Worm (Caenorhabditis elegans) whole organism, L4 larva: ENCODE data around the gene trip-4.

Experiments
- F26F4.8 ChIP-seq: fragments of 200-800 bp; sonication (Bioruptor generic); conservative IDR thresholded peaks from 2 replicates; pipeline ENCODE4 v1.3.6; 2022; ENCODE audit warnings: missing genetic modification characterization, missing compliant biosample characterization
- F44E2.7 ChIP-seq: fragments of 200-800 bp; sonication (Bioruptor generic); IDR thresholded peaks from 2 replicates; pipeline ENCODE4 v2.1.2; 2022; ENCODE audit warnings: missing genetic modification characterization, missing compliant biosample characterization
- Y48G9A.11 ChIP-seq: fragments of 200-800 bp; sonication (Bioruptor generic); IDR thresholded peaks from 2 replicates; pipeline ENCODE4 v1.3.6; 2022; ENCODE audit warnings: missing genetic modification reagents, missing genetic modification characterization, missing compliant biosample characterization
- Y5F2A.4 ChIP-seq: fragments of 200-800 bp; sonication (Bioruptor generic); optimal IDR thresholded peaks from 2 replicates; lab custom pipeline; 2018; ENCODE audit warnings: mild to moderate bottlenecking, missing genetic modification characterization, missing compliant biosample characterization
- Y75B8A.6 ChIP-seq: fragments of 200-800 bp; sonication (Bioruptor generic); IDR thresholded peaks from 2 replicates; pipeline ENCODE4 v1.3.6; 2022; ENCODE audit warnings: missing genetic modification reagents, missing genetic modification characterization, missing compliant biosample characterization
- arid-1 ChIP-seq: fragments of 200-800 bp; sonication (Bioruptor generic); conservative IDR thresholded peaks from 2 replicates; pipeline ENCODE4 v1.3.6; 2022; ENCODE audit warnings: missing genetic modification reagents, missing genetic modification characterization, missing compliant biosample characterization
- attf-4 ChIP-seq: sonication (generic microtip); optimal IDR thresholded peaks from 3 replicates; lab custom pipeline; 2017; ENCODE audit warnings: missing biosample characterization, missing genetic modification characterization
- ceh-62 ChIP-seq: sonication (generic microtip); optimal IDR thresholded peaks from 2 replicates; lab custom pipeline; 2017; ENCODE audit warnings: missing biosample characterization, missing genetic modification characterization
- ceh-82 ChIP-seq: sonication (generic microtip); optimal IDR thresholded peaks from 2 replicates; lab custom pipeline; 2017; ENCODE audit warnings: missing biosample characterization, missing genetic modification characterization
- ces-1 ChIP-seq: fragments of 150-350 bp; sonication (generic microtip); optimal IDR thresholded peaks from 4 replicates; lab custom pipeline; 2014; ENCODE audit warnings: missing biosample characterization, missing genetic modification reagents, missing genetic modification characterization
- dmd-9 ChIP-seq: fragments of 200-800 bp; sonication (Bioruptor generic); IDR thresholded peaks from 2 replicates; pipeline ENCODE4 v1.3.6; 2022; ENCODE audit warnings: missing genetic modification reagents, missing genetic modification characterization, missing compliant biosample characterization
- egl-27 ChIP-seq: sonication (generic microtip); optimal IDR thresholded peaks from 3 replicates; lab custom pipeline; 2017; ENCODE audit warnings: missing biosample characterization, missing genetic modification reagents, missing genetic modification characterization
- gei-8 ChIP-seq: fragments of 200-800 bp; sonication (Bioruptor generic); optimal IDR thresholded peaks from 2 replicates; lab custom pipeline; 2018; ENCODE audit warnings: mild to moderate bottlenecking, missing genetic modification characterization, missing compliant biosample characterization
- hlh-11 ChIP-seq: fragments of 200-800 bp; sonication (Bioruptor generic); optimal IDR thresholded peaks from 2 replicates; lab custom pipeline; 2018; ENCODE audit warnings: mild to moderate bottlenecking, missing genetic modification characterization, missing compliant biosample characterization
- hlh-30 ChIP-seq: sonication (generic microtip); optimal IDR thresholded peaks from 2 replicates; lab custom pipeline; 2017; ENCODE audit warnings: antibody characterized with exemption, mild to moderate bottlenecking, missing genetic modification characterization, missing compliant biosample characterization; ENCODE audit not compliant: insufficient read depth
- jun-1 ChIP-seq: fragments of 150-350 bp; optimal IDR thresholded peaks from 2 replicates; lab custom pipeline; 2014; ENCODE audit warnings: missing biosample characterization, missing genetic modification reagents, missing genetic modification characterization
- lin-1 ChIP-seq: fragments of 200-800 bp; sonication (Bioruptor generic); IDR thresholded peaks from 2 replicates; pipeline ENCODE4 v1.3.6; 2022; ENCODE audit warnings: missing genetic modification reagents, missing genetic modification characterization, missing compliant biosample characterization
- lin-39 ChIP-seq: fragments of 150-350 bp; optimal IDR thresholded peaks from 2 replicates; lab custom pipeline; 2014; ENCODE audit warnings: missing biosample characterization, missing genetic modification reagents, missing genetic modification characterization
- mdl-1 ChIP-seq, 2 experiments: fragments of 150-350 bp in 1 of 2; sonication (generic microtip) in 1 of 2; optimal IDR thresholded peaks; 2 replicates each; lab custom pipeline; 2014 to 2017; ENCODE audit warnings: missing biosample characterization in 2 of 2, missing genetic modification characterization in 2 of 2
- mep-1 ChIP-seq: fragments of 150-350 bp; sonication (generic microtip); optimal IDR thresholded peaks from 3 replicates; lab custom pipeline; 2014; ENCODE audit warnings: missing biosample characterization, missing genetic modification characterization
- nhr-102 ChIP-seq: sonication (generic microtip); optimal IDR thresholded peaks from 2 replicates; lab custom pipeline; 2016; ENCODE audit warnings: mild to moderate bottlenecking, missing genetic modification characterization, moderate library complexity, missing compliant biosample characterization
- nhr-42 ChIP-seq: fragments of 200-800 bp; sonication (Bioruptor generic); IDR thresholded peaks from 2 replicates; pipeline ENCODE4 v1.3.6; 2022; ENCODE audit warnings: missing genetic modification characterization, missing compliant biosample characterization
- nhr-76 ChIP-seq: fragments of 150-350 bp; optimal IDR thresholded peaks from 2 replicates; lab custom pipeline; 2014; ENCODE audit warnings: missing biosample characterization, missing genetic modification characterization
- nhr-77 ChIP-seq: fragments of 150-350 bp; optimal IDR thresholded peaks from 2 replicates; lab custom pipeline; 2014; ENCODE audit warnings: missing biosample characterization, missing genetic modification characterization
- pqm-1 ChIP-seq: sonication (generic microtip); optimal IDR thresholded peaks from 2 replicates; lab custom pipeline; 2017; ENCODE audit warnings: missing biosample characterization, missing genetic modification characterization
- rbr-2 ChIP-seq: sonication (generic microtip); optimal IDR thresholded peaks from 2 replicates; lab custom pipeline; 2016; ENCODE audit warnings: missing genotype, missing genetic modification characterization, missing compliant biosample characterization
- sdz-12 ChIP-seq: fragments of 200-800 bp; sonication (Bioruptor generic); optimal IDR thresholded peaks from 2 replicates; lab custom pipeline; 2018; ENCODE audit warnings: mild to moderate bottlenecking, missing genetic modification characterization, missing compliant biosample characterization
- set-16 ChIP-seq: fragments of 200-800 bp; sonication (Bioruptor generic); IDR thresholded peaks from 2 replicates; pipeline ENCODE4 v1.3.6; 2022; ENCODE audit warnings: missing genetic modification reagents, missing genetic modification characterization, missing compliant biosample characterization
- skn-1 ChIP-seq: fragments of 150-350 bp; optimal IDR thresholded peaks from 2 replicates; lab custom pipeline; 2014; ENCODE audit warnings: missing biosample characterization, missing genetic modification characterization
- spr-3 ChIP-seq: fragments of 200-800 bp; sonication (Bioruptor generic); optimal IDR thresholded peaks from 2 replicates; lab custom pipeline; 2018; ENCODE audit warnings: mild to moderate bottlenecking, missing genetic modification characterization, missing compliant biosample characterization
- tra-1 ChIP-seq: fragments of 200-800 bp; sonication (Bioruptor generic); IDR thresholded peaks from 2 replicates; pipeline ENCODE4 v1.3.6; 2022; ENCODE audit warnings: missing genetic modification reagents, missing genetic modification characterization, missing compliant biosample characterization
- unc-130 ChIP-seq: sonication (generic microtip); optimal IDR thresholded peaks from 2 replicates; lab custom pipeline; 2016; ENCODE audit warnings: missing genetic modification reagents, missing genetic modification characterization, missing compliant biosample characterization
- zip-2 ChIP-seq: fragments of 150-350 bp; optimal IDR thresholded peaks from 2 replicates; lab custom pipeline; 2014; ENCODE audit warnings: missing biosample characterization, missing genetic modification characterization

The trip-4 gene

DNA sequence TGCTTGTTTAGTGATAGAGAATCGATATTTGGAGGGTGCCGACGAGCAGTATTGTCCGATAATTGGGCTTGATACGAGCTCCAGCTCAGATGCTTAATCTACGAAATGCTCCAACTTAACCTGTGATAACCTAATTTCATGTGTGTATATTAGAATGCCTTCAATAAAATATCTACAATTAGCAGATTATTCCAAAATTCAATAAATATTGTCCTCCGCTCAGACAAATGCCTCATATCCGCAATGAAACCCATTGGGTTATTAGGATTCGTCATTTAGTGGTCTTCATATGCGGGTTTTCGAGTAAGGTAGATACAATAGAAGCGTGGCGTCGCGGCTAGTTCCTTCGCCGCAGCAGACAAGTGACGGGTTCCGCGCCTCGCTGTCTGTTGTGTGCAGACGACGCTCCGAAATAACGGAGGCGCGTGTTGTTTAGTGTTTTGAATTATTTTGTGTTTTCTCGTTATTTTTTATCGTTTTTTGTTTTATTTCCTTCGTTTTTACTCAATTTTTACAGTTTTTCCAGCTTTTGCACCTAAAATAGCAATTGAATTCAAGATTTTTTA lies 13.5 kb upstream of the trip-4 start, which contains the start of gene cmtr-1 (continued):
- TF ChIP-seq arid-1 (GFP tag; lab: Robert Waterston, UW) (peak; percentile 96), F44E2.7 (GFP tag; lab: Robert Waterston, UW) (no peak), attf-4 (tag; lab: Kevin White, UChicago) (no peak), lin-39 (no peak), lin-1 (GFP tag; lab: Robert Waterston, UW) (peak; percentile 95), spr-3 (GFP tag; lab: Kevin White, UChicago) (peak; percentile 95), pqm-1 (tag; lab: Kevin White, UChicago) (peak; percentile 50)

DNA sequence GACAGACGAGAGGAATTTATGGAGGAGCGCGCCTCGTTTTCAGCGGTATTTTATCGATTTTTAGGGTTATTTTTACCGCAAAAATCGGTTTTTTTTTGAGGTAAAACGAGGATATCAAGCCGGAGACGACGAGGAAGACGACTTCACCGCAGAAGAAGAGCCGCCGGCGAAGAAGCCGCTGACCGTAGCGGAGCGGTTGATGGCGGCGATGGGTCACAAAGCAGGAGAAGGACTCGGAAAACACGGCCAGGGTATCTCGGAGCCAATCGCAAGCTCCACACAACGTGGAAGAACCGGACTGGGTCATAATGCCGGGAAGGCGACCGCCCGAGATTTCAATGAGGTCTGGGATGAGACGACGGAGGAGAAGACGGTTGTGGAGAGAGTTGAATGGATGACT lies 12.8 kb upstream of the trip-4 start:
- TF ChIP-seq lin-1 (GFP tag; lab: Robert Waterston, UW), result no peak
- TF ChIP-seq hlh-11, result no peak
- TF ChIP-seq skn-1 (tag; lab: Kevin White, UChicago), result no peak
- TF ChIP-seq rbr-2 (tag; lab: Kevin White, UChicago), result no peak
- no peak for TF ChIP-seq ceh-82 (tag; lab: Kevin White, UChicago)
- TF ChIP-seq Y5F2A.4 (GFP tag; lab: Kevin White, UChicago), result no peak
- no peak for TF ChIP-seq gei-8 (GFP tag; lab: Kevin White, UChicago)
- no peak for TF ChIP-seq Y75B8A.6 (GFP tag; lab: Robert Waterston, UW)
- TF ChIP-seq nhr-77, result no peak
- TF ChIP-seq F26F4.8 (GFP tag; lab: Robert Waterston, UW), result no peak
- peak; percentile 87 for TF ChIP-seq set-16 (GFP tag; lab: Robert Waterston, UW)
- no peak for TF ChIP-seq nhr-102 (tag; lab: Kevin White, UChicago)
- 0 out of 2 replicates have a peak, but pooled peaks have one; percentile 54 for TF ChIP-seq nhr-42 (GFP tag; lab: Robert Waterston, UW)

DNA sequence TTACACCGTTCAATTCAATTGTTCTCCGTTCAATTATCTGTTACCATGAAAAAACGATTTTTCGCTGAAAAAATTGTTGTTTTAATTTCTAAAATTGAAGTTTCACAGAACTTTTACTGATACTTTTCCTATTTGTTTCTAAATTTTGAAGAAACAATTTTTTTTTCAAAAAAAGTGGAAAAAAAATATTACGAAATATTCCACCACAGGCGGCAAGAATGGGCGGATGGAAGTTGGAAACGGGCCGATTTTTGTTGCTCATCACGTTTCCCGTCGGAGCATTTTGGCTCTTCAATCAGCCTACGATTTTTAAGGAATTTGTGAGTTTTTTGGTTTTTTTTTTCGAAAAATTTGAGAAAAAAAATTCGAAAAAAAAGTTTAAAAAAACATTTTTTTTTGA lies 1.4 kb upstream of the trip-4 start, which contains the start of gene Y53F4B.14:
Y53F4B.14 (plus strand) TSS at position 210 of the 400 bp plus-strand sequence.
- TF ChIP-seq Y5F2A.4 (GFP tag; lab: Kevin White, UChicago), result no peak
- TF ChIP-seq nhr-42 (GFP tag; lab: Robert Waterston, UW), result 0 out of 2 replicates have a peak, but pooled peaks have one; percentile 7
- no peak for TF ChIP-seq arid-1 (GFP tag; lab: Robert Waterston, UW)
- no peak for TF ChIP-seq nhr-76 (tag; lab: Kevin White, UChicago)
- no peak for TF ChIP-seq Y48G9A.11 (GFP tag; lab: Robert Waterston, UW)
- peak; percentile 81 for TF ChIP-seq zip-2 (tag; lab: Kevin White, UChicago)
- TF ChIP-seq, all 104 proteins: peak for 2

DNA sequence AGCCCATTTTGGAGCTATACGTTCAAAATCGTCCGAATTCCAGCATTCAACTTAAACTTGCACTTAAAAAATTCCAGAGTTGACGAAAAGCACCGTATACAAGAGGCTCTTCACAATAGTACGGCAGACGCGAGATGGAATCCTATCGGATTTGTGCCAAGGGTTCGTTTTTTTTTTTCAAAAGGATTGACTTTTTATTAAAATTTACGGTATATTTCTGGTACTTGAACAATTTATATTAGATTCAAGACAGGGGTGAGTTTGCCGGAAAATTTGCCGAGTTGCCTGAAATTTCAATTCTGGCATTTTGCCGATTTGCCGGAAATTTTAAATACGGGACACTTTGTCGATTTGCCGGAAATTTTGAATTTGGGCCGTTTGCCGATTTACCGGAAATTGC lies 3.1 kb downstream of the trip-4 start:
- TF ChIP-seq ceh-62 (tag; lab: Kevin White, UChicago) (no peak), jun-1 (tag; lab: Kevin White, UChicago) (no peak), mdl-1 (tag; optimal IDR thresholded peaks at IDR 0.05; lab: Kevin White, UChicago) (no peak), unc-130 (GFP tag; lab: Kevin White, UChicago) (no peak), egl-27 (tag; lab: Kevin White, UChicago) (no peak), mep-1 (tag; lab: Kevin White, UChicago) (no peak), dmd-9 (GFP tag; lab: Robert Waterston, UW) (no peak), Y48G9A.11 (GFP tag; lab: Robert Waterston, UW) (no peak), ces-1 (GFP tag; lab: Kevin White, UChicago) (no peak), Y75B8A.6 (GFP tag; lab: Robert Waterston, UW) (no peak), arid-1 (GFP tag; lab: Robert Waterston, UW) (no peak), tra-1 (GFP tag; lab: Robert Waterston, UW) (no peak), sdz-12 (GFP tag; lab: Kevin White, UChicago) (no peak), hlh-30 (tag; lab: Kevin White, UChicago) (no peak)
- TF ChIP-seq, all 104 proteins: peak for 0
